Fruit fly (Drosophila melanogaster) Kc167 (cell line): ENCODE results near the gene CG9630.

ENCODE experiments used
- Myc ChIP-seq: fragments of >200 bp; optimal IDR thresholded peaks from 2 replicates; lab custom pipeline; 2017; ENCODE audit warnings: missing external identifiers
- Sin3A ChIP-seq: fragments of >200 bp; optimal IDR thresholded peaks from 2 replicates; lab custom pipeline; 2018; ENCODE audit warnings: missing external identifiers
- h ChIP-seq: fragments of >200 bp; optimal IDR thresholded peaks from 3 replicates; lab custom pipeline; 2018; ENCODE audit warnings: missing external identifiers
- insv ChIP-seq: fragments of >200 bp; optimal IDR thresholded peaks from 3 replicates; lab custom pipeline; 2018; ENCODE audit warnings: missing external identifiers
- psq ChIP-seq: fragments of >200 bp; optimal IDR thresholded peaks from 2 replicates; lab custom pipeline; 2017; ENCODE audit warnings: missing external identifiers
- ttk ChIP-seq: sonication (Bioruptor generic); optimal IDR thresholded peaks from 2 replicates; lab custom pipeline; 2017; ENCODE audit warnings: missing external identifiers

Gene CG9630

DNA sequence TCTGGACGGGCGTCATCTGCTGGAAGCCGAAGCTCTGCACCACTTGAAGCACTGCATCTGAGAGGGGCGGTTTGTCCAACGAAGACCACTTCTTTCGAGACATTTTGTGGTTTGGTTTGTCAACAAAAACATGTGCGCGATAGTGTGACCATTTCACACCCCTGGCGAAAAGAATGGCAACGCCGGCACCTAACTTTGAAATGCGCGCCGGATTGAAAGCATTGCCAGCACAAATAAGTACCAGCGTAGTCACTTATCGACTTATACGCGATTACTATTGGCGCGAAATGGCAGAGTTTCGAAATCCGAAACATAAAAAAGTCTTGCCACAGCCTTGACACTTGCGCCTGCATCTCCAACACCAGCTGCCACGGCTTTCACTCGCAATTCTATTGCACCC is at the start of gene CG9630:
CG9630 (minus strand) TSS at position 157 of the 400 bp plus-strand sequence.
- TF ChIP-seq Sin3A (lab: Kevin White, UChicago) (no peak), Myc (lab: Kevin White, UChicago) (no peak), insv (lab: Kevin White, UChicago) (no peak), ttk (lab: Kevin White, UChicago) (no peak), psq (lab: Kevin White, UChicago) (no peak), h (lab: Kevin White, UChicago) (no peak)

DNA sequence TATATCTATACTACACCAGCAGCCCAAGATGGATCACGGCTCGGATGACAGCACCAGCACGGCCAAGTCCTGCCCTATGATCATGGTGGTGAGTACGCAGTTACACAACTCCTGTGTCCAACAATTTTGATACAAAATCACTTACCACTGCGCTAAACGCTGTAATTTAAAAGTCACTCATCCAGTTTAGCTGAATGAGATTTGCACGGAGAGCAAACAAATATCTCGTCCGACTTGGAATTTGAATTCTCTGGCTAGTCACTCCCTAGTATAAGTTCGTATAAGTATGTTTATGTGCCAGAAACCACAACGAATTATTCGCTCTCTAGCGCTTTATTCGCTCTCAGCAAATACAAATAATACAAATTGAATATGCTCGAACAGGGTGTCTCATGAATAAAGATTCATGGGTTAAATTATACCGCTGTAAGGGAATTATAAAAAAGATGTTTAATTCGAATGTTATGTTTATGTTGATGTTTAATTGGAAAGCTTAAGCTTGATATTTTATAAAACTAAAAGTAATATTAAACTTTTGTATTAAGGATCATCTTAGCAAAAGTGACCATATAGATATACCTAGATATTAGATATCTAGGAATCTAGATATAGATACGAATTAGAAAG is 48.1 kb upstream of the CG9630 start:
- TF ChIP-seq ttk (lab: Kevin White, UChicago) (no peak), Sin3A (lab: Kevin White, UChicago) (no peak), h (lab: Kevin White, UChicago) (no peak), psq (lab: Kevin White, UChicago) (no peak), Myc (lab: Kevin White, UChicago) (no peak), insv (lab: Kevin White, UChicago) (no peak)

DNA sequence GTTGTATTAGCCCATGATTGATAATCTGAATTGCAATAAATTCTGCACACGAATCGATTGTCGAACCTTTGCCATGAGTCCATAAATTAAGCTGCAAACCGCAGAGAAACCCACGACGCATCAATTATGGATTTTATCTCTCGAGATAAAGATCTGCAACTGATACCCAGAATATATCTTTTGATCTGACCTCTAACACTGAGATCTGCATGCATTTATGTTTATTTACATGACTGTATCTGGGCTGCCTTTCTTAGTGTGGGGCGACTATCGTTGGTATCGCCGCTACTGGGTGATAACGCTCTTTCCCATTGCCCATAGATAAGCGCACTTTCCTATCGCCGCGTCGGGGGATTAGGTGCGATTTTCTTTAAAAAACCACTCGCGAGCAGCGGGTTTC is 47.5 kb upstream of the CG9630 start, which contains the start of gene Ctr1B:
Ctr1B (plus strand) TSS at position 398 of the 400 bp plus-strand sequence.
- TF ChIP-seq insv (lab: Kevin White, UChicago) (no peak), Myc (lab: Kevin White, UChicago) (no peak), psq (lab: Kevin White, UChicago) (no peak), Sin3A (lab: Kevin White, UChicago) (no peak), h (lab: Kevin White, UChicago) (no peak), ttk (lab: Kevin White, UChicago) (no peak)

DNA sequence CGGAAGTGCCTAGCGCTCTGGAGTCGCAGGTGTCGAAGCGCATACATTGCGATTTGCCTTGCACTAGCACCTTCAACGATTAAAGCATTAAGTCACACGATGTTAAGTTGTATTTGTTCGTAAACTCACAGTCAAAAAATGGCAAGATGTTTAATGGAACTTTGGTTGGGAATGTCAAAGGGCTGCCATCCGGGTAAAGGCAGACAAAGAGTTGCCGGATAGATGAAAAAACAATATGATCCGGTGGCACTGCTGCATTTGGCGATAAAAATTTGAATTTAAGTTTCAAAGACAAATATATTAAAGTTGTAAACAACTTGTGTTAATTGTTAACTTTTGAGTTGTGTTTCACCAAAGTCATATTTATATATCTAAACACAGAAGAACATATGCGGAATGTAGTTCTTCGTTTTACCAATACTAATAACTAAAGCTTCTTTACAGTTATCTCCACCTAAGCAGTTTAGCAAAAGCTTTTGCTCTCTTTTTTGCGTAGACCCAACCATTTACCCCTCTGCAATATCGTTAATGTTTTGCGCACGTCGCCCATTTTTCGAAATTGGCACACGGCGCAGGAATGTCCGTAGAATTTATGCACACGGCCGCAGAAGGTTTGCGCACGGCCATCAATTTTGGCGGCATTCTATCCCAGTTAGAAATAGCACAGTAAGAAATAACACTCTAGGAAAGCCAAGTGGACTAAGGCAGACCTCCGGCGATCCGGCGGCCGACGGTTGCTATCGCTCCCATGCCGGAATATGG is 46.8 kb upstream of the CG9630 start, which contains the start of gene Coq2:
Coq2 (minus strand) TSS at position 200 of the 762 bp plus-strand sequence.
- TF ChIP-seq Myc (lab: Kevin White, UChicago) (no peak), ttk (lab: Kevin White, UChicago) (no peak), insv (lab: Kevin White, UChicago) (no peak), psq (lab: Kevin White, UChicago) (no peak), h (lab: Kevin White, UChicago) (no peak), Sin3A (lab: Kevin White, UChicago) (no peak)

DNA sequence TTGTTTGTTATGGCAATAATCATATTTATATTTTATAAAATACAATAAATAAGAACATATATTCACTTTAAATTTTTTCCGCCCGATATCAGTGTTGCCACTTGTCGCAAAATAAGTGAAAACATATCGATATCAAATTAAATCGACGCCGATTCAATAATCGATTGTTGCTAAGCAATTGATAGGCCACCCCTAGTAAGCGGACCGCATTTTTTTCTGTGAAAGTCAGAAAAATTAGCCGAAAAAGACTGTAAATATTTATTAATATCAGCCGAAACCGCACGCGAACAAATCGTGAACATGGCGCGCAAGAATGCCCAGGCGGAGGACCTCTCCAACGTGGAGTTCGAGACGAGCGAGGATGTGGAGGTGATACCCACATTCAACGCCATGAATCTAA is 43.3 kb upstream of the CG9630 start, which contains the start of gene CG7483:
CG7483 (plus strand) TSS at position 171 of the 400 bp plus-strand sequence.
- no peak for TF ChIP-seq insv (lab: Kevin White, UChicago)
- no peak for TF ChIP-seq h (lab: Kevin White, UChicago)
- no peak for TF ChIP-seq ttk (lab: Kevin White, UChicago)
- TF ChIP-seq Sin3A (lab: Kevin White, UChicago) = no peak
- TF ChIP-seq Myc (lab: Kevin White, UChicago) = no peak
- TF ChIP-seq psq (lab: Kevin White, UChicago) = no peak

DNA sequence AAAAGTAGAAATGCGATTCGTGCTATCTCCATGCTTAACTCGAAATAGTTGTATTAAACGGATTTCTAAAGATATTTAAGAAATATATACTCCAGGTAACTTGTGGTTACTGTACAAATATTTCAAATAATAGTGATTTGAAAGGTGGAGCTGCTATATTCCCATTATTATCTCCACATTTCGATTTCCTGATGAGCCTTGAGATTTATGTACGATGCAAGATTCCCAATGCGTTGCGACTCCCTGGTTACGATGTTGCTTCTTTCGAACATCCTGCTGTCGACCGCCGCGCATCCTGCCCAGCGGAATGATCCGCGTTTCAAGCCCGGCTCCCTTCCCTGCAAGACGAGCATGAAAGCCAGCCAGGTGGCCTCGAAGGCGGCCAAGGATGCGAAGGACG is 42.3 kb upstream of the CG9630 start, which contains the start of the genes CG11694 and CG11698:
CG11694 (minus strand) TSS at position 101 of the 400 bp plus-strand sequence.
CG11698 (plus strand) TSS at position 152 of the 400 bp plus-strand sequence.
- TF ChIP-seq ttk (lab: Kevin White, UChicago) (no peak), psq (lab: Kevin White, UChicago) (no peak), Sin3A (lab: Kevin White, UChicago) (no peak), insv (lab: Kevin White, UChicago) (no peak), h (lab: Kevin White, UChicago) (no peak), Myc (lab: Kevin White, UChicago) (no peak)

DNA sequence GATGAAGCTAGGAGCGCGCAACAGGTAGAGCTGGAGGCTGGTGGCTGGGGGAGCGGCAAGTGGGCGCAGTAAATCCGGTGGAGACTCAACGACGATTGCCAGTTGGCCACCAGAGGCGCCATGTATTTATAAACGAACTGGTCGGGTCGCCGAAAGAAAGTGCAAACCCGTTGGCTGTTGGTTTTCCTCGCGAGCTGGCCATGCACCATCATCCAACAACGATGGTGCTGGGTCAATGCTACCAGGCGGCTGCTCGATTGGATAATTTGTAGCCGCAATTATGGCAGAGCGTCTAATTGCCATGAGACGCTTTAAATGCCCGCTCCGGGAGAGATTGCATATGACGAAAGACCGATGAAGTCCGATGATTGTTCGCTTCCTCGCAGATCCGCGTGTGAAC is 41.0 kb upstream of the CG9630 start, which contains the start of gene CG11693:
CG11693 (minus strand) TSS at position 101 of the 400 bp plus-strand sequence.
- TF ChIP-seq Sin3A (lab: Kevin White, UChicago) = no peak
- TF ChIP-seq insv (lab: Kevin White, UChicago) = no peak
- no peak for TF ChIP-seq psq (lab: Kevin White, UChicago)

DNA sequence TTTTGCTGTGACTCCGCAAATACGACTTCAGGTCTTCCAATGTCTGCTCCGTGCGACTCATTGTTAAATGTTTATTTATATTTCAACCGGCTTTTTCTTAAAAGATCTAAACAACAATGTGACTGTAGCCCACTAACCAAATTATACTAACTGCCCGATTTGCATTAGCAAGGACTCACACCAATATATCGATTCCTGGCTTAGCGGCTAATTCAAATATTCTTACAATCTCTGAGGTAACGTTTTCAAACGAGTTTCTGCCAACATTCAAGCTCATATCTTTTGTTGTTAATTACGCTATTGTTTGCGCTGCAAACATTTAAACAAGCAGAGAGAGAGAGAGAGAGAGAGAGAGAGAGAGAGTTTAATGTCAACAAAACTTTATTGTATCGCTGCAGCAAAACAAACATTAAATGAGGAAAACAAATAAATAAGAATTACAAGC is 38.8 kb upstream of the CG9630 start, which contains the start of gene tex:
tex (minus strand) TSS at position 131 of the 445 bp plus-strand sequence.
- TF ChIP-seq h (lab: Kevin White, UChicago) = no peak
- no peak for TF ChIP-seq Myc (lab: Kevin White, UChicago)
- no peak for TF ChIP-seq insv (lab: Kevin White, UChicago)
- TF ChIP-seq ttk (lab: Kevin White, UChicago) = no peak

DNA sequence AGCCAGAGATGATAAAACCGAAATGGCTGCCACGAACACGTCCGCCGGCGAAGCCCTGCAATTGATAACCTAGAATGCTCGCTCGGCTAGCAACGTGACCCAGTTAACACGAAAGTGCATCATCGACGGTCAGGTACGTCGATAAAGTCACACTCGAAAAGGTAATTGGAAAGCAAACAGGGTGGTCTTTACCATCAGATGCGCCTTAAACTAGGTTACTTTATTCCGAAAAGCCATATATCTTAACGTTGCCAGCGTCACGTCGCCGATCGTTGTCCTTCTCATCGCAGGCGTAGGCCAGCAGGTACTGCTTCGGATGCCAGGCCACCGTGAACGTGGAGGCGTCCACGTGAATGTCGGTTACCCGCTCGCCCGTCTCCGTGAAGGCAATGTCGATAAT is 37.6 kb upstream of the CG9630 start:
- no peak for TF ChIP-seq h (lab: Kevin White, UChicago)
- no peak for TF ChIP-seq ttk (lab: Kevin White, UChicago)
- no peak for TF ChIP-seq psq (lab: Kevin White, UChicago)
- no peak for TF ChIP-seq Myc (lab: Kevin White, UChicago)
- TF ChIP-seq insv (lab: Kevin White, UChicago) = no peak
- no peak for TF ChIP-seq Sin3A (lab: Kevin White, UChicago)

DNA sequence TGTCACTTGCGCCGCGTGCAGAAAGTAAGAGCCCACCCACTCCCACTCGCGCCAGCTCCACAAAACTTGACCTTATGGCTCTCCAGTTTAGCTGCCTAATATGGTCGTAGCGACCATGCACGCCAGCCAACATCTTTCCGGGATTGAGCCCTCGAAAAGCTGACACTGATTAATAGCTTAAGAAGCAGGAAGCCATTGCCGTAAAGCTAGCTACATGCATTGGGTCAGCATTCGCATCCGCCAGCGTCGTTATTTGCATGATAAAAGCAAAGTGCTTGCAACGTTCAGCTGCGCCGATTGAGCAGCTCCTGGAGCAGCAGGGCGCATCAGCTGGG is 37.2 kb upstream of the CG9630 start:
- TF ChIP-seq Myc (lab: Kevin White, UChicago) = no peak
- TF ChIP-seq psq (lab: Kevin White, UChicago) = no peak
- no peak for TF ChIP-seq Sin3A (lab: Kevin White, UChicago)
- no peak for TF ChIP-seq insv (lab: Kevin White, UChicago)
- TF ChIP-seq h (lab: Kevin White, UChicago) = no peak
- TF ChIP-seq ttk (lab: Kevin White, UChicago) = no peak
